Fruit fly (Drosophila melanogaster) whole organism, embryonic: ENCODE measurements around the gene CG9733.

Source experiments
- Aef1 ChIP-seq: fragments of 200-800 bp; sonication (Bioruptor generic); IDR thresholded peaks from 3 replicates; pipeline ENCODE4 v1.3.6; 2022; ENCODE audit warnings: missing biosample characterization, missing genetic modification characterization
- B-H2 ChIP-seq: fragments of 200-800 bp; sonication (Bioruptor generic); optimal IDR thresholded peaks from 2 replicates; lab custom pipeline; 2018; ENCODE audit warnings: missing biosample characterization, mild to moderate bottlenecking, missing genetic modification characterization
- Bgb ChIP-seq: fragments of 200-800 bp; sonication (Bioruptor generic); IDR thresholded peaks from 2 replicates; pipeline ENCODE4 v1.3.6; 2022; ENCODE audit warnings: missing biosample characterization, missing genetic modification characterization; ENCODE audit not compliant: partially characterized antibody
- BtbVII ChIP-seq: fragments of 200-800 bp; sonication (Bioruptor generic); optimal IDR thresholded peaks from 3 replicates; lab custom pipeline; 2017; ENCODE audit warnings: missing biosample characterization, mild to moderate bottlenecking, missing genetic modification characterization
- CG10267 ChIP-seq: fragments of 200-800 bp; sonication (Bioruptor generic); optimal IDR thresholded peaks from 2 replicates; lab custom pipeline; 2018; ENCODE audit warnings: missing biosample characterization, mild to moderate bottlenecking, missing genetic modification characterization, moderate library complexity
- CG11696 ChIP-seq: fragments of 200-800 bp; sonication (Bioruptor generic); IDR thresholded peaks from 2 replicates; pipeline ENCODE4 v1.3.6; 2022; ENCODE audit warnings: missing biosample characterization, missing genetic modification characterization
- CG15601 ChIP-seq: fragments of 200-800 bp; sonication (Bioruptor generic); optimal IDR thresholded peaks from 3 replicates; lab custom pipeline; 2019; ENCODE audit warnings: missing biosample characterization, mild to moderate bottlenecking, missing genetic modification characterization, moderate library complexity
- CG16779 ChIP-seq: fragments of 200-800 bp; sonication (Bioruptor generic); IDR thresholded peaks from 2 replicates; pipeline ENCODE4 v1.3.6; 2022; ENCODE audit warnings: missing biosample characterization, missing genetic modification characterization
- CG17568 ChIP-seq: fragments of 200-800 bp; sonication (Bioruptor generic); optimal IDR thresholded peaks from 2 replicates; lab custom pipeline; 2018; ENCODE audit warnings: missing biosample characterization, mild to moderate bottlenecking, missing genetic modification characterization, moderate library complexity
- CG2120 ChIP-seq: fragments of 200-800 bp; sonication (Bioruptor generic); optimal IDR thresholded peaks from 3 replicates; lab custom pipeline; 2016; ENCODE audit warnings: missing biosample characterization, missing genetic modification characterization
- CG31388 ChIP-seq: fragments of 200-800 bp; sonication (Bioruptor generic); optimal IDR thresholded peaks from 2 replicates; lab custom pipeline; 2016; ENCODE audit warnings: missing biosample characterization, missing genetic modification characterization
- CG32772 ChIP-seq: fragments of 200-800 bp; sonication (Bioruptor generic); IDR thresholded peaks from 2 replicates; pipeline ENCODE4 v1.3.6; 2022; ENCODE audit warnings: missing biosample characterization, missing genetic modification characterization
- CG3995 ChIP-seq: fragments of 200-800 bp; sonication (Bioruptor generic); optimal IDR thresholded peaks from 3 replicates; lab custom pipeline; 2016; ENCODE audit warnings: missing biosample characterization, missing genetic modification characterization
- CG4730 ChIP-seq: fragments of 200-800 bp; sonication (Bioruptor generic); IDR thresholded peaks from 2 replicates; pipeline ENCODE4 v1.3.6; 2022; ENCODE audit warnings: missing biosample characterization, missing genetic modification characterization
- CG6254 ChIP-seq: fragments of 200-800 bp; sonication (Bioruptor generic); optimal IDR thresholded peaks from 3 replicates; lab custom pipeline; 2017; ENCODE audit warnings: mild to moderate bottlenecking, missing biosample characterization, missing genetic modification reagents, missing genetic modification characterization
- CG7786 ChIP-seq: fragments of 200-800 bp; sonication (Bioruptor generic); optimal IDR thresholded peaks from 2 replicates; lab custom pipeline; 2016; ENCODE audit warnings: missing biosample characterization, missing genetic modification characterization
- CG8290 ChIP-seq, 3 experiments: fragments of 200-800 bp; sonication (Bioruptor generic); optimal IDR thresholded peaks; 2 replicates each; lab custom pipeline; 2016 to 2019; ENCODE audit warnings: missing biosample characterization in 3 of 3, missing genetic modification characterization in 3 of 3, mild to moderate bottlenecking in 2 of 3, moderate library complexity in 1 of 3
- CG9215 ChIP-seq: fragments of 200-800 bp; sonication (Bioruptor generic); IDR thresholded peaks from 2 replicates; pipeline ENCODE4 v1.3.6; 2022; ENCODE audit warnings: missing biosample characterization, missing genetic modification characterization
- CG9932 ChIP-seq: fragments of 200-800 bp; sonication (Bioruptor generic); IDR thresholded peaks from 2 replicates; pipeline ENCODE4 v1.3.6; 2022; ENCODE audit warnings: missing biosample characterization, missing genetic modification characterization
- D19A ChIP-seq: fragments of 200-800 bp; optimal IDR thresholded peaks from 3 replicates; lab custom pipeline; 2019; ENCODE audit warnings: missing biosample characterization, mild to moderate bottlenecking, missing genetic modification characterization, moderate library complexity
- Dip3 ChIP-seq: fragments of 200-800 bp; sonication (Bioruptor generic); optimal IDR thresholded peaks from 3 replicates; lab custom pipeline; 2016; ENCODE audit warnings: missing biosample characterization, missing genetic modification characterization
- Dp ChIP-seq: fragments of 200-800 bp; sonication (Bioruptor generic); optimal IDR thresholded peaks from 2 replicates; lab custom pipeline; 2018; ENCODE audit warnings: missing biosample characterization, mild to moderate bottlenecking, missing genetic modification characterization, moderate library complexity
- ERR ChIP-seq: fragments of 200-800 bp; sonication (Bioruptor generic); optimal IDR thresholded peaks from 2 replicates; lab custom pipeline; 2016; ENCODE audit warnings: missing biosample characterization, missing genetic modification characterization
- Ets65A ChIP-seq: fragments of 200-800 bp; sonication (Bioruptor generic); peaks from one replicate; lab custom pipeline; 2016; ENCODE audit warnings: missing biosample characterization, missing genetic modification characterization
- Fer1 ChIP-seq: fragments of 200-800 bp; sonication (Bioruptor generic); optimal IDR thresholded peaks from 2 replicates; lab custom pipeline; 2017; ENCODE audit warnings: missing biosample characterization, mild to moderate bottlenecking, missing genetic modification characterization
- Med ChIP-seq: fragments of 200-800 bp; sonication (Bioruptor generic); peaks from one replicate; lab custom pipeline; 2016; ENCODE audit warnings: missing biosample characterization, missing genetic modification characterization, mild to moderate bottlenecking, inconsistent platforms, moderate library complexity
- Nf-YA ChIP-seq: fragments of 200-800 bp; sonication (Bioruptor generic); IDR thresholded peaks from 2 replicates; pipeline ENCODE4 v1.3.6; 2022; ENCODE audit warnings: missing biosample characterization, missing genetic modification characterization
- Nf-YC ChIP-seq: fragments of 200-800 bp; optimal IDR thresholded peaks from 3 replicates; lab custom pipeline; 2019; ENCODE audit warnings: missing biosample characterization, mild to moderate bottlenecking, missing genetic modification characterization, moderate library complexity
- Sox100B ChIP-seq: fragments of 200-800 bp; sonication (Bioruptor generic); optimal IDR thresholded peaks from 3 replicates; lab custom pipeline; 2018; ENCODE audit warnings: missing biosample characterization, mild to moderate bottlenecking, missing genetic modification characterization
- Trl ChIP-seq, 3 experiments: fragments of >200 bp in 2 of 3; fragments of 200-800 bp in 1 of 3; sonication (Bioruptor generic) in 1 of 3; optimal IDR thresholded peaks; 2 replicates in 1 of 3; 3 replicates in 2 of 3; lab custom pipeline; 2016 to 2017; ENCODE audit warnings: missing biosample characterization in 1 of 3, missing genetic modification characterization in 1 of 3
- ara ChIP-seq: fragments of 200-800 bp; sonication (Bioruptor generic); IDR thresholded peaks from 2 replicates; pipeline ENCODE4 v1.3.6; 2022; ENCODE audit warnings: missing biosample characterization, missing genetic modification characterization
- br ChIP-seq: fragments of >200 bp; optimal IDR thresholded peaks from 2 replicates; lab custom pipeline; 2017
- eyg ChIP-seq: fragments of 200-800 bp; sonication (Bioruptor generic); optimal IDR thresholded peaks from 3 replicates; lab custom pipeline; 2016; ENCODE audit warnings: missing biosample characterization, missing genetic modification characterization
- ftz-f1 ChIP-seq: fragments of 200-800 bp; sonication (Bioruptor generic); optimal IDR thresholded peaks from 2 replicates; lab custom pipeline; 2016; ENCODE audit warnings: missing biosample characterization, missing genetic modification characterization
- gcm2 ChIP-seq: fragments of 200-800 bp; sonication (Bioruptor generic); optimal IDR thresholded peaks from 2 replicates; lab custom pipeline; 2016; ENCODE audit warnings: missing biosample characterization, missing genetic modification characterization
- h ChIP-seq: fragments of >200 bp; optimal IDR thresholded peaks from 2 replicates; lab custom pipeline; 2017
- jumu ChIP-seq: fragments of 200-800 bp; sonication (Bioruptor generic); optimal IDR thresholded peaks from 3 replicates; lab custom pipeline; 2016; ENCODE audit warnings: missing biosample characterization, missing genetic modification characterization
- lilli ChIP-seq: fragments of 200-800 bp; sonication (Bioruptor generic); optimal IDR thresholded peaks from 3 replicates; lab custom pipeline; 2016; ENCODE audit warnings: missing biosample characterization, missing genetic modification characterization
- luna ChIP-seq: fragments of 200-800 bp; sonication (Bioruptor generic); optimal IDR thresholded peaks from 2 replicates; lab custom pipeline; 2016; ENCODE audit warnings: missing biosample characterization, missing genetic modification characterization
- nerfin-1 ChIP-seq: fragments of 200-800 bp; sonication (Bioruptor generic); optimal IDR thresholded peaks from 3 replicates; lab custom pipeline; 2019; ENCODE audit warnings: missing biosample characterization, mild to moderate bottlenecking, missing genetic modification characterization, moderate library complexity
- run ChIP-seq: fragments of 200-800 bp; sonication (Bioruptor generic); optimal IDR thresholded peaks from 3 replicates; lab custom pipeline; 2018; ENCODE audit warnings: missing biosample characterization, mild to moderate bottlenecking, missing genetic modification characterization
- sens ChIP-seq: fragments of 200-800 bp; sonication (Bioruptor generic); peaks from one replicate; lab custom pipeline; 2016; ENCODE audit warnings: missing biosample characterization, missing genetic modification characterization
- so ChIP-seq: fragments of 200-800 bp; sonication (Bioruptor generic); IDR thresholded peaks from 3 replicates; pipeline ENCODE4 v1.3.6; 2022; ENCODE audit warnings: missing biosample characterization, missing genetic modification characterization
- sr ChIP-seq: fragments of 200-800 bp; sonication (Bioruptor generic); IDR thresholded peaks from 3 replicates; pipeline ENCODE4 v1.3.6; 2022; ENCODE audit warnings: missing biosample characterization, missing genetic modification characterization
- stc ChIP-seq: fragments of 200-800 bp; sonication (Bioruptor generic); IDR thresholded peaks from 2 replicates; pipeline ENCODE4 v1.3.6; 2022; ENCODE audit warnings: missing biosample characterization, missing genetic modification characterization
- tio ChIP-seq: fragments of 200-800 bp; sonication (Bioruptor generic); optimal IDR thresholded peaks from 2 replicates; lab custom pipeline; 2017; ENCODE audit warnings: missing biosample characterization, missing genetic modification characterization, inconsistent platforms
- tup ChIP-seq: fragments of 200-800 bp; sonication (Bioruptor generic); optimal IDR thresholded peaks from 2 replicates; lab custom pipeline; 2016; ENCODE audit warnings: missing biosample characterization, mild to moderate bottlenecking, missing genetic modification characterization, moderate library complexity
- wor ChIP-seq: fragments of 200-800 bp; sonication (Bioruptor generic); IDR thresholded peaks from 2 replicates; pipeline ENCODE4 v1.3.6; 2022; ENCODE audit warnings: missing biosample characterization, missing genetic modification characterization

Gene CG9733

dm6 chr3R:30208766-30209484 is 37.6 kb downstream of the CG9733 start, which contains the start of gene RpS7 (continued):
- TF ChIP-seq lilli (GFP tag; lab: Kevin White, UChicago) = peak; percentile 47
- peak; percentile 90 for TF ChIP-seq CG17568 (GFP tag; lab: Kevin White, UChicago)
- peak; percentile 66 for TF ChIP-seq CG11696 (GFP tag; lab: Robert Waterston, UW)
- peak; percentile 48; the same call in 2 of the 3 replicates for TF ChIP-seq Aef1 (GFP tag; lab: Robert Waterston, UW)
- TF ChIP-seq jumu (GFP tag; lab: Kevin White, UChicago) = peak; percentile 34
- TF ChIP-seq nerfin-1 (tag; lab: Kevin White, UChicago) = peak; percentile 65
- peak; percentile 36 for TF ChIP-seq CG3995
- no peak; the same call in 1 of the 3 replicates for TF ChIP-seq sr (GFP tag; lab: Robert Waterston, UW)
- TF ChIP-seq run (tag; lab: Kevin White, UChicago) = peak; percentile 67
- peak; percentile 51; the same call in 1 of the 2 replicates for TF ChIP-seq CG4730 (GFP tag; lab: Robert Waterston, UW)
- peak; percentile 86 for TF ChIP-seq CG9932 (GFP tag; lab: Robert Waterston, UW)
- TF ChIP-seq, all 482 proteins: peak for 394

dm6 chr3R:30208011-30208410 is 38.5 kb downstream of the CG9733 start:
- TF ChIP-seq stc (no peak), Med (GFP tag; lab: Kevin White, UChicago) (peak; percentile 80), CG16779 (GFP tag; lab: Robert Waterston, UW) (0 out of 2 replicates have a peak, but pooled peaks have one; percentile 7), Ets65A (GFP tag; lab: Kevin White, UChicago) (peak; percentile 52), wor (GFP tag; lab: Robert Waterston, UW) (no peak), h (lab: Kevin White, UChicago) (no peak), BtbVII (GFP tag; lab: Kevin White, UChicago) (no peak), ara (peak; percentile 28; the same call in 1 of the 2 replicates), br (lab: Kevin White, UChicago) (no peak)

- no peak for TF ChIP-seq ftz-f1
- TF ChIP-seq CG8290 (GFP tag; optimal IDR thresholded peaks at IDR 0.05; lab: Kevin White, UChicago) = no peak
- peak in 1 of 2 experiments; percentile 11 for TF ChIP-seq CG8290 (tag; optimal IDR thresholded peaks at IDR 0.05; lab: Kevin White, UChicago)
- no peak for TF ChIP-seq D19A
- peak; percentile 12 for TF ChIP-seq sens
- TF ChIP-seq Nf-YA = no peak
- no peak for TF ChIP-seq CG2120 (GFP tag; lab: Kevin White, UChicago)
- TF ChIP-seq Fer1 (GFP tag; lab: Kevin White, UChicago) = no peak
- TF ChIP-seq eyg = no peak
- TF ChIP-seq CG7786 (GFP tag; lab: Kevin White, UChicago) = no peak
- TF ChIP-seq CG31388 (GFP tag; lab: Kevin White, UChicago) = no peak
- no peak for TF ChIP-seq Trl (optimal IDR thresholded peaks at IDR 0.05; lab: Kevin White, UChicago)
- TF ChIP-seq Trl (GFP tag; optimal IDR thresholded peaks at IDR 0.05; lab: Kevin White, UChicago) = no peak
- no peak for TF ChIP-seq ERR (GFP tag; lab: Kevin White, UChicago)
- no peak for TF ChIP-seq CG32772 (GFP tag; lab: Robert Waterston, UW)
- no peak for TF ChIP-seq tio
- TF ChIP-seq Sox100B (GFP tag; lab: Kevin White, UChicago) = no peak
- no peak for TF ChIP-seq Bgb (GFP tag; lab: Robert Waterston, UW)
- TF ChIP-seq run (tag; lab: Kevin White, UChicago) = no peak
- no peak for TF ChIP-seq CG10267
- no peak for TF ChIP-seq so
- no peak for TF ChIP-seq tup (GFP tag; lab: Kevin White, UChicago)
- TF ChIP-seq gcm2 (GFP tag; lab: Kevin White, UChicago) = no peak
- TF ChIP-seq B-H2 (GFP tag; lab: Kevin White, UChicago) = peak; percentile 1
- TF ChIP-seq CG15601 (tag; lab: Kevin White, UChicago) = no peak
- no peak for TF ChIP-seq Dip3 (GFP tag; lab: Kevin White, UChicago)
- no peak for TF ChIP-seq luna
- TF ChIP-seq Nf-YC = peak; percentile 18
- no peak for TF ChIP-seq CG9215
- peak; percentile 75 for TF ChIP-seq Dp (GFP tag; lab: Kevin White, UChicago)
- TF ChIP-seq CG6254 (GFP tag; lab: Kevin White, UChicago) = peak; percentile 98
Observed at dm6 chr3R:30205946-30206345, 40.6 kb downstream of the CG9733 start.
